Worm (Caenorhabditis elegans): ENCODE data around the gene K08B4.7.

K08B4.7 gene

ce11 chrIV:6092313-6092712 is at the start of gene K08B4.7:
K08B4.7 (minus strand) TSS chrIV:6092413.
- TF ChIP-seq cog-1 (tag; optimal IDR thresholded peaks at IDR 0.05) (no peak), ref-1 (GFP tag; conservative IDR thresholded peaks at IDR 0.05) (no peak), ztf-29 (GFP tag; IDR thresholded peaks at IDR 0.05) (no peak), ztf-23 (GFP tag; IDR thresholded peaks at IDR 0.05) (no peak), med-1 (GFP tag; optimal IDR thresholded peaks at IDR 0.05; ENCODE audit: insufficient read depth) (no peak), T22C8.4 (GFP tag; IDR thresholded peaks at IDR 0.05) (no peak), tab-1 (GFP tag; IDR thresholded peaks at IDR 0.05) (no peak), flt-1 (GFP tag; IDR thresholded peaks at IDR 0.05) (no peak), klf-2 (GFP tag; conservative IDR thresholded peaks at IDR 0.05) (no peak)

- TF ChIP-seq ztf-29 (GFP tag; IDR thresholded peaks at IDR 0.05): no peak
- TF ChIP-seq T22C8.4 (GFP tag; IDR thresholded peaks at IDR 0.05): no peak
- TF ChIP-seq flt-1 (GFP tag; IDR thresholded peaks at IDR 0.05): no peak
- TF ChIP-seq med-1 (GFP tag; optimal IDR thresholded peaks at IDR 0.05; ENCODE audit: insufficient read depth): no peak
- TF ChIP-seq klf-2 (GFP tag; conservative IDR thresholded peaks at IDR 0.05): no peak
- TF ChIP-seq ztf-23 (GFP tag; IDR thresholded peaks at IDR 0.05): no peak
- no peak for TF ChIP-seq cog-1 (tag; optimal IDR thresholded peaks at IDR 0.05)
- no peak for TF ChIP-seq ref-1 (GFP tag; conservative IDR thresholded peaks at IDR 0.05)
- no peak for TF ChIP-seq tab-1 (GFP tag; IDR thresholded peaks at IDR 0.05)
Measured at ce11 chrIV:6140700-6141099, 48.5 kb upstream of the K08B4.7 start.

- no peak for TF ChIP-seq klf-2 (GFP tag; conservative IDR thresholded peaks at IDR 0.05)
- no peak for TF ChIP-seq T22C8.4 (GFP tag; IDR thresholded peaks at IDR 0.05)
- no peak for TF ChIP-seq ztf-29 (GFP tag; IDR thresholded peaks at IDR 0.05)
- TF ChIP-seq flt-1 (GFP tag; IDR thresholded peaks at IDR 0.05): no peak
Measured at ce11 chrIV:6135592-6135991, 43.4 kb upstream of the K08B4.7 start.

ce11 chrIV:6134639-6135038 is 42.4 kb upstream of the K08B4.7 start:
- TF ChIP-seq flt-1 (GFP tag; IDR thresholded peaks at IDR 0.05) (no peak), med-1 (GFP tag; optimal IDR thresholded peaks at IDR 0.05; ENCODE audit: insufficient read depth) (no peak), tab-1 (GFP tag; IDR thresholded peaks at IDR 0.05) (no peak), cog-1 (tag; optimal IDR thresholded peaks at IDR 0.05) (no peak), ztf-29 (GFP tag; IDR thresholded peaks at IDR 0.05) (no peak), klf-2 (GFP tag; conservative IDR thresholded peaks at IDR 0.05) (no peak), ztf-23 (GFP tag; IDR thresholded peaks at IDR 0.05) (no peak), T22C8.4 (GFP tag; IDR thresholded peaks at IDR 0.05) (no peak), ref-1 (GFP tag; conservative IDR thresholded peaks at IDR 0.05) (no peak)

- TF ChIP-seq med-1 (GFP tag; optimal IDR thresholded peaks at IDR 0.05; ENCODE audit: insufficient read depth) (no peak), ztf-29 (GFP tag; IDR thresholded peaks at IDR 0.05) (no peak), ref-1 (GFP tag; conservative IDR thresholded peaks at IDR 0.05) (no peak), tab-1 (GFP tag; IDR thresholded peaks at IDR 0.05) (no peak), ztf-23 (GFP tag; IDR thresholded peaks at IDR 0.05) (no peak), klf-2 (GFP tag; conservative IDR thresholded peaks at IDR 0.05) (no peak), cog-1 (tag; optimal IDR thresholded peaks at IDR 0.05) (no peak), T22C8.4 (GFP tag; IDR thresholded peaks at IDR 0.05) (no peak), flt-1 (GFP tag; IDR thresholded peaks at IDR 0.05) (no peak)
Measured at ce11 chrIV:6130437-6130836, 38.2 kb upstream of the K08B4.7 start.

- TF ChIP-seq ref-1 (GFP tag; conservative IDR thresholded peaks at IDR 0.05): no peak
- no peak for TF ChIP-seq cog-1 (tag; optimal IDR thresholded peaks at IDR 0.05)
- no peak for TF ChIP-seq med-1 (GFP tag; optimal IDR thresholded peaks at IDR 0.05; ENCODE audit: insufficient read depth)
- no peak for TF ChIP-seq tab-1 (GFP tag; IDR thresholded peaks at IDR 0.05)
- TF ChIP-seq flt-1 (GFP tag; IDR thresholded peaks at IDR 0.05): no peak
- TF ChIP-seq T22C8.4 (GFP tag; IDR thresholded peaks at IDR 0.05): no peak
- no peak for TF ChIP-seq ztf-23 (GFP tag; IDR thresholded peaks at IDR 0.05)
- no peak for TF ChIP-seq ztf-29 (GFP tag; IDR thresholded peaks at IDR 0.05)
Measured at ce11 chrIV:6127252-6127930, 35.2 kb upstream of the K08B4.7 start, which contains the start of gene M03D4.4. M03D4.4 (minus strand) TSS chrIV:6127302.

- TF ChIP-seq flt-1 (GFP tag; IDR thresholded peaks at IDR 0.05) (0 out of 2 replicates have a peak, but pooled peaks have one; percentile 49), med-1 (GFP tag; optimal IDR thresholded peaks at IDR 0.05; ENCODE audit: insufficient read depth) (no peak)
Measured at ce11 chrIV:6117741-6118265, 25.6 kb upstream of the K08B4.7 start, which contains the start of gene zen-4. zen-4 (plus strand) TSS chrIV:6118215.

- TF ChIP-seq flt-1 (GFP tag; IDR thresholded peaks at IDR 0.05) (no peak), ztf-29 (GFP tag; IDR thresholded peaks at IDR 0.05) (no peak), ref-1 (GFP tag; conservative IDR thresholded peaks at IDR 0.05) (no peak), med-1 (GFP tag; optimal IDR thresholded peaks at IDR 0.05; ENCODE audit: insufficient read depth) (no peak), tab-1 (GFP tag; IDR thresholded peaks at IDR 0.05) (no peak), ztf-23 (GFP tag; IDR thresholded peaks at IDR 0.05) (no peak), klf-2 (GFP tag; conservative IDR thresholded peaks at IDR 0.05) (no peak)
Measured at ce11 chrIV:6112291-6112690, 20.1 kb upstream of the K08B4.7 start, which contains the start of gene M03D4.3. M03D4.3 (minus strand) TSS chrIV:6112391.

ce11 chrIV:6108665-6109064 is 16.5 kb upstream of the K08B4.7 start:
- no peak for TF ChIP-seq ztf-23 (GFP tag; IDR thresholded peaks at IDR 0.05)
- no peak for TF ChIP-seq med-1 (GFP tag; optimal IDR thresholded peaks at IDR 0.05; ENCODE audit: insufficient read depth)

ce11 chrIV:6104446-6104845 is 12.2 kb upstream of the K08B4.7 start:
- no peak for TF ChIP-seq ref-1 (GFP tag; conservative IDR thresholded peaks at IDR 0.05)

All from whole organism, midembryonic.